Fruit fly (Drosophila melanogaster) whole organism, embryonic: ENCODE results near the gene CG32971.

ENCODE experiments used
- Awh ChIP-seq: fragments of 200-800 bp; sonication (Bioruptor generic); IDR thresholded peaks from 2 replicates; pipeline ENCODE4, ENCODE4 v1.3.6; 2022; ENCODE audit warnings: missing biosample characterization, missing genetic modification characterization
- BtbVII ChIP-seq: fragments of 200-800 bp; sonication (Bioruptor generic); optimal IDR thresholded peaks from 3 replicates; lab custom pipeline; 2017; ENCODE audit warnings: missing biosample characterization, mild to moderate bottlenecking, missing genetic modification characterization
- CG11504 ChIP-seq: fragments of 200-800 bp; sonication (Bioruptor generic); optimal IDR thresholded peaks from 3 replicates; lab custom pipeline; 2019; ENCODE audit warnings: missing biosample characterization, mild to moderate bottlenecking, missing genetic modification characterization, moderate library complexity
- CG12236 ChIP-seq: fragments of 200-800 bp; sonication (Bioruptor generic); optimal IDR thresholded peaks from 2 replicates; lab custom pipeline; 2016; ENCODE audit warnings: missing biosample characterization, missing genetic modification characterization
- CG13424 ChIP-seq: fragments of 200-800 bp; sonication (Bioruptor generic); optimal IDR thresholded peaks from 2 replicates; lab custom pipeline; 2019; ENCODE audit warnings: missing biosample characterization, mild to moderate bottlenecking, missing genetic modification characterization, moderate library complexity
- CG14860 ChIP-seq: fragments of 200-800 bp; sonication (Bioruptor generic); IDR thresholded peaks from 3 replicates; pipeline ENCODE4 v1.3.6; 2022; ENCODE audit warnings: missing biosample characterization, missing genetic modification characterization; ENCODE audit not compliant: partially characterized antibody
- CG16815 ChIP-seq: fragments of 200-800 bp; sonication (Bioruptor generic); optimal IDR thresholded peaks from 3 replicates; lab custom pipeline; 2017; ENCODE audit warnings: missing biosample characterization, mild to moderate bottlenecking, missing genetic modification characterization
- CG17385 ChIP-seq: fragments of 200-800 bp; sonication (Bioruptor generic); optimal IDR thresholded peaks from 3 replicates; lab custom pipeline; 2018; ENCODE audit warnings: missing biosample characterization, mild to moderate bottlenecking, missing genetic modification characterization
- CG18011 ChIP-seq: fragments of 200-800 bp; sonication (Bioruptor generic); optimal IDR thresholded peaks from 2 replicates; lab custom pipeline; 2017; ENCODE audit warnings: missing biosample characterization, missing genetic modification characterization, mild to moderate bottlenecking, moderate library complexity, missing genotype
- CG18476 ChIP-seq: fragments of 200-800 bp; sonication (Bioruptor generic); optimal IDR thresholded peaks from 2 replicates; lab custom pipeline; 2016; ENCODE audit warnings: missing biosample characterization, mild to moderate bottlenecking, missing genetic modification characterization
- CG3163 ChIP-seq: fragments of 200-800 bp; sonication (Bioruptor generic); optimal IDR thresholded peaks from 3 replicates; lab custom pipeline; 2016; ENCODE audit warnings: missing biosample characterization, missing genetic modification characterization
- CG3407 ChIP-seq: fragments of 200-800 bp; sonication (Bioruptor generic); optimal IDR thresholded peaks from 2 replicates; lab custom pipeline; 2018; ENCODE audit warnings: missing biosample characterization, mild to moderate bottlenecking, missing genetic modification characterization
- CG3726 ChIP-seq: fragments of 200-800 bp; sonication (Bioruptor generic); IDR thresholded peaks from 3 replicates; pipeline ENCODE4, ENCODE4 v1.3.6; 2022; ENCODE audit warnings: missing biosample characterization, missing genetic modification characterization
- CG42726 ChIP-seq: fragments of 200-800 bp; sonication (Bioruptor generic); IDR thresholded peaks from 2 replicates; pipeline ENCODE4 v1.3.6; 2022; ENCODE audit warnings: missing biosample characterization, missing genetic modification characterization; ENCODE audit not compliant: partially characterized antibody
- CG6654 ChIP-seq: fragments of 200-800 bp; sonication (Bioruptor generic); optimal IDR thresholded peaks from 2 replicates; lab custom pipeline; 2017; ENCODE audit warnings: missing biosample characterization, mild to moderate bottlenecking, missing genetic modification characterization
- CG7271 ChIP-seq: fragments of 200-800 bp; sonication (Bioruptor generic); optimal IDR thresholded peaks from 2 replicates; lab custom pipeline; 2018; ENCODE audit warnings: missing biosample characterization, mild to moderate bottlenecking, missing genetic modification characterization, moderate library complexity
- CG8089 ChIP-seq: fragments of 200-800 bp; sonication (Bioruptor generic); optimal IDR thresholded peaks from 3 replicates; lab custom pipeline; 2016; ENCODE audit warnings: missing biosample characterization, missing genetic modification characterization
- CG8281 ChIP-seq: fragments of 200-800 bp; sonication (Bioruptor generic); optimal IDR thresholded peaks from 2 replicates; lab custom pipeline; 2018; ENCODE audit warnings: missing biosample characterization, mild to moderate bottlenecking, missing genetic modification characterization, moderate library complexity
- CG8765 ChIP-seq: fragments of 200-800 bp; sonication (Bioruptor generic); IDR thresholded peaks from 2 replicates; pipeline ENCODE4 v1.3.6; 2022; ENCODE audit warnings: missing biosample characterization, missing genetic modification characterization
- CG9797 ChIP-seq: fragments of 200-800 bp; sonication (Bioruptor generic); optimal IDR thresholded peaks from 3 replicates; lab custom pipeline; 2018; ENCODE audit warnings: missing biosample characterization, mild to moderate bottlenecking, missing genetic modification characterization
- Dfd ChIP-seq, 2 experiments: fragments of >200 bp; optimal IDR thresholded peaks; 2 replicates each; lab custom pipeline; 2017; ENCODE audit warnings: missing biosample characterization in 2 of 2, missing genetic modification characterization in 2 of 2
- Dip2 ChIP-seq: fragments of 200-800 bp; sonication (Bioruptor generic); IDR thresholded peaks from 2 replicates; pipeline ENCODE4 v1.3.6; 2022; ENCODE audit warnings: missing biosample characterization, missing genetic modification characterization
- Dip3 ChIP-seq: fragments of 200-800 bp; sonication (Bioruptor generic); optimal IDR thresholded peaks from 3 replicates; lab custom pipeline; 2016; ENCODE audit warnings: missing biosample characterization, missing genetic modification characterization
- Drgx ChIP-seq: fragments of 200-800 bp; sonication (Bioruptor generic); IDR thresholded peaks from 2 replicates; pipeline ENCODE4 v1.3.6; 2022; ENCODE audit warnings: missing biosample characterization, missing genetic modification characterization
- Fer3 ChIP-seq: fragments of 200-800 bp; sonication (Bioruptor generic); optimal IDR thresholded peaks from 2 replicates; lab custom pipeline; 2018; ENCODE audit warnings: missing biosample characterization, mild to moderate bottlenecking, missing genetic modification characterization, moderate library complexity
- Hmx ChIP-seq: fragments of 200-800 bp; sonication (Bioruptor generic); optimal IDR thresholded peaks from 2 replicates; lab custom pipeline; 2016; ENCODE audit warnings: missing biosample characterization, missing genetic modification characterization
- Kr ChIP-seq: fragments of 200-800 bp; sonication (Bioruptor generic); optimal IDR thresholded peaks from 2 replicates; lab custom pipeline; 2017; ENCODE audit warnings: missing biosample characterization, mild to moderate bottlenecking, missing genetic modification characterization
- Lhr ChIP-seq: fragments of 200-800 bp; sonication (Bioruptor generic); optimal IDR thresholded peaks from 3 replicates; lab custom pipeline; 2017; ENCODE audit warnings: mild to moderate bottlenecking, missing biosample characterization, missing genetic modification reagents, missing genetic modification characterization
- MTF-1 ChIP-seq: fragments of 200-800 bp; sonication (Bioruptor generic); optimal IDR thresholded peaks from 2 replicates; lab custom pipeline; 2018; ENCODE audit warnings: missing biosample characterization, mild to moderate bottlenecking, missing genetic modification characterization, borderline replicate concordance
- NC2α ChIP-seq: fragments of 200-800 bp; sonication (Bioruptor generic); optimal IDR thresholded peaks from 2 replicates; lab custom pipeline; 2016; ENCODE audit warnings: missing biosample characterization, missing genetic modification characterization
- Usf ChIP-seq: fragments of 200-800 bp; sonication (Bioruptor generic); optimal IDR thresholded peaks from 2 replicates; lab custom pipeline; 2017; ENCODE audit warnings: missing genotype, missing biosample characterization, missing genetic modification characterization
- bigmax ChIP-seq: fragments of 200-800 bp; sonication (Bioruptor generic); optimal IDR thresholded peaks from 2 replicates; lab custom pipeline; 2018; ENCODE audit warnings: missing biosample characterization, mild to moderate bottlenecking, missing genetic modification characterization
- chinmo ChIP-seq: fragments of 200-800 bp; sonication (Bioruptor generic); IDR thresholded peaks from 4 replicates; pipeline ENCODE4 v1.3.6; 2022; ENCODE audit warnings: missing biosample characterization, missing genetic modification characterization; ENCODE audit not compliant: partially characterized antibody
- kah ChIP-seq: fragments of 200-800 bp; sonication (Bioruptor generic); optimal IDR thresholded peaks from 2 replicates; lab custom pipeline; 2018; ENCODE audit warnings: missing biosample characterization, mild to moderate bottlenecking, missing genetic modification characterization
- lbe ChIP-seq: fragments of 200-800 bp; sonication (Bioruptor generic); optimal IDR thresholded peaks from 2 replicates; lab custom pipeline; 2016; ENCODE audit warnings: missing biosample characterization, mild to moderate bottlenecking, missing genetic modification characterization
- lilli ChIP-seq: fragments of 200-800 bp; sonication (Bioruptor generic); optimal IDR thresholded peaks from 3 replicates; lab custom pipeline; 2016; ENCODE audit warnings: missing biosample characterization, missing genetic modification characterization
- nerfin-1 ChIP-seq: fragments of 200-800 bp; sonication (Bioruptor generic); optimal IDR thresholded peaks from 3 replicates; lab custom pipeline; 2019; ENCODE audit warnings: missing biosample characterization, mild to moderate bottlenecking, missing genetic modification characterization, moderate library complexity
- oc ChIP-seq: fragments of 200-800 bp; sonication (Bioruptor generic); optimal IDR thresholded peaks from 2 replicates; lab custom pipeline; 2018; ENCODE audit warnings: missing biosample characterization, mild to moderate bottlenecking, missing genetic modification characterization, moderate library complexity
- sd ChIP-seq: fragments of 200-800 bp; sonication (Bioruptor generic); optimal IDR thresholded peaks from 3 replicates; lab custom pipeline; 2018; ENCODE audit warnings: missing biosample characterization, mild to moderate bottlenecking, missing genetic modification characterization, moderate library complexity
- slbo ChIP-seq: fragments of 200-800 bp; sonication (Bioruptor generic); IDR thresholded peaks from 2 replicates; pipeline ENCODE4 v1.3.6; 2022; ENCODE audit warnings: missing biosample characterization, missing genetic modification characterization
- sr ChIP-seq: fragments of 200-800 bp; sonication (Bioruptor generic); IDR thresholded peaks from 3 replicates; pipeline ENCODE4 v1.3.6; 2022; ENCODE audit warnings: missing biosample characterization, missing genetic modification characterization
- stwl ChIP-seq: fragments of 200-800 bp; sonication (Bioruptor generic); optimal IDR thresholded peaks from 3 replicates; lab custom pipeline; 2018; ENCODE audit warnings: missing biosample characterization, mild to moderate bottlenecking, missing genetic modification characterization, moderate library complexity
- ttk ChIP-seq: fragments of 200-800 bp; sonication (Bioruptor generic); IDR thresholded peaks from 2 replicates; pipeline ENCODE4 v2.1.2; 2022; ENCODE audit warnings: missing biosample characterization, missing genetic modification characterization
- unpg ChIP-seq: fragments of 200-800 bp; sonication (Bioruptor generic); optimal IDR thresholded peaks from 3 replicates; lab custom pipeline; 2018; ENCODE audit warnings: missing biosample characterization, mild to moderate bottlenecking, missing genetic modification characterization, moderate library complexity
- wek ChIP-seq: fragments of 200-800 bp; sonication (Bioruptor generic); optimal IDR thresholded peaks from 3 replicates; lab custom pipeline; 2018; ENCODE audit warnings: missing biosample characterization, mild to moderate bottlenecking, missing genetic modification characterization, moderate library complexity

CG32971 gene

DNA sequence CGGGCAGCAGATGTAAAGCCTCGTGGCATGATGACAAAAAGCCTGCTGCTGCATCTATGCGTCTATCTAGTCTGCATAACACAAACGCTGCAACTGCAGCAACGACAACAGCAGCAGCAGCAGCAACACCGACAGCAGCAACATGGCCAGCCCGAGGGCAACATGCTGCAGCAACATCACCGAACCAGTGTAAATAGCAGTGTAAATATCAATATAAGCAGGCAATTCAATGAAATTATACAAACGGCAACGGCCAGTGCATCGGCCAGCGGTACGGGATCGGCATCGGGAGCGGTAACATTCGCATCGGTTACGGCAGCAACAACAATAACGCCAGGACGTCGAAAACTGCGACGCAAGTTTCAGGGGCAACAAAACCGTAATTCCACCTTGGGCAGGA lies 33.6 kb downstream of the CG32971 start (continued):
- TF ChIP-seq Dip2 (GFP tag; lab: Robert Waterston, UW) (no peak), CG8089 (GFP tag; lab: Kevin White, UChicago) (no peak), oc (tag; lab: Kevin White, UChicago) (no peak), CG3726 (no peak), lilli (GFP tag; lab: Kevin White, UChicago) (no peak), stwl (peak; percentile 8), Lhr (no peak), CG3407 (peak; percentile 3), CG9797 (GFP tag; lab: Kevin White, UChicago) (no peak), CG8765 (GFP tag; lab: Robert Waterston, UW) (no peak), MTF-1 (GFP tag; lab: Kevin White, UChicago) (peak; percentile 1), slbo (0 out of 2 replicates have a peak, but pooled peaks have one; percentile 19), NC2α (no peak), kah (GFP tag; lab: Kevin White, UChicago) (no peak), CG18011 (GFP tag; lab: Kevin White, UChicago) (peak; percentile 22), lbe (GFP tag; lab: Kevin White, UChicago) (no peak), sd (tag; lab: Kevin White, UChicago) (no peak), wek (GFP tag; lab: Kevin White, UChicago) (peak; percentile 1), CG14860 (no peak)

DNA sequence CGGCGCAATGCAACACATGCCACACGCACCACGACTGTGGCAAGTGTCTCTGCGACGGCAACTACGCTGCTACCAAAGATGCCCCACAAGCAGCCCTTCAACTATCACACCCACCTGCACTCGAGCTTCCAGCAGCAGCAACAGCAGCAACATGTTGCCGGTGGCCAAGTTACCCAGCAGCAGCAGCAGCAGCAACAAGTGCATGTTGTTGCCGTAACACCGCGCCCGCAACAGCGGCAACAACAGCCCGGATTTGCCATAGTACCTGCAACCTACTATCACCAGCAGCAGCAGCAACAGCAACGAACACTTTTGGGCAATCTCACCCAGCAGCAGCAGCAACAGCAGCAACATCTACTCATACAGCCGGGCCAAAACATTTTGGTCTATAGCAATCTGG lies 34.0 kb downstream of the CG32971 start:
- TF ChIP-seq Dfd (GFP tag; optimal IDR thresholded peaks at IDR 0.05; lab: Kevin White, UChicago) (peak in 1 of 2 experiments; percentile 36), CG11504 (tag; lab: Kevin White, UChicago) (peak; percentile 72), Fer3 (tag; lab: Kevin White, UChicago) (no peak), unpg (no peak), CG3163 (GFP tag; lab: Kevin White, UChicago) (no peak), CG13424 (tag; lab: Kevin White, UChicago) (no peak)

DNA sequence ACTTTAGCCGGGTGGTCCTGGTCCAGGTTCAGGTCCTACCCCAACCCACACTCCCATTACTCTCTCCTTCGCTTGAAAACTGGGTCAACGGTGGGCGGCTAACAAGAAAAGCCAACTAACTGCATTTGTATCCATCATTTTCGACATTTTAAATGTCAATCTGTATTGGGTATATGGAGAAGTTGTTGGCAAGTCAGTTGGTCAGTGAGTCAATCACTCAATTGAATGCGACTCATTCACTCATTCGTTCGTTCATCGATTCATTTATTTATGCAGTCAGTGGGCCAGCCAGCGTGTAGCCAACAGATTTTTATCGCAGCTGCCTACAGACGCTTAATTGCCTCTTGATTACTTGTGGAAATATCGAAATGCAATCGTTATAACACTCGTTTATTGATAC lies 42.1 kb downstream of the CG32971 start:
- TF ChIP-seq Fer3 (tag; lab: Kevin White, UChicago) (no peak), Awh (GFP tag; lab: Robert Waterston, UW) (peak; percentile 41; the same call in 1 of the 2 replicates), CG8281 (peak; percentile 96)

DNA sequence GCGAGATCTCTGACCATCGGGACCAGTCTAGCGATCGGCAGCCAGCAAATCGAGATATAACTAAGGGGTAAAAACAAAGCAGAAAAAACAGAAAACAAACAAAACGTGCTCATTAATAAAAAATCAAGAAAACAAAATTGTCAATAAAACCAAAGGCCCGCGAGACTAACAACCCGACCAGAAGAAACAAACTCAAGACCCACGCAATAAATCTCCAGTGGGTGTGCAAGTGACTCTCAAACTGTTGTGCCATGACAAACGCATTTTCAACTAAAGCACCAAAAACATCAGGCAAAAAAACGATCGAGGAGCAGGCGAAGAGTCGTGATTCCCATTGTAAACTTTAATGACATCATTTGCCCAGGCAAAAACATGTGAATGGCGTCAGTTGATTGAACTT lies 43.4 kb downstream of the CG32971 start:
- no peak for TF ChIP-seq Dip3 (GFP tag; lab: Kevin White, UChicago)
- 0 out of 4 replicates have a peak, but pooled peaks have one; percentile 56 for TF ChIP-seq chinmo (GFP tag; lab: Robert Waterston, UW)
- TF ChIP-seq CG6654 (GFP tag; lab: Kevin White, UChicago), result peak; percentile 90
- peak; percentile 93 for TF ChIP-seq sr (GFP tag; lab: Robert Waterston, UW)

DNA sequence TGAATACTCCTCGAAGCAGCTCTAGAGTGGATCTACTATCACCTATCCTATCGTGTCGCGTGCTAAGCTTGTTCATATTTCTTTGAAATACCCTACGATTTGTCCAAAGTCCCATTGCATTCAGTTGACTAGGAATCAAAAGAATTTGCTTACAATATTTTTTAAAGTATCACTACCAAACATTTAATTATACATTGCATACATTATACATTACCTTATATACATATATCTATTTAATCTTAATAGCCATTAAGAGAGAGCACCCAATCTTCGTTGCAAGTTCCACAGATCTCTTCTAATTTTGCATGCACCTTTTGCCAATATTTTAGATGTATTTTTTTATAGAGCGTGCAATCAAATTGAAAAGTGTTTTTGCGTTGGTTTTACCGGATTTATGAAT lies 44.0 kb downstream of the CG32971 start:
- TF ChIP-seq CG16815 (GFP tag; lab: Kevin White, UChicago) (no peak), Kr (GFP tag; lab: Kevin White, UChicago) (no peak), Usf (GFP tag; lab: Kevin White, UChicago) (no peak), BtbVII (GFP tag; lab: Kevin White, UChicago) (no peak), Drgx (GFP tag; lab: Robert Waterston, UW) (peak; percentile 49), bigmax (GFP tag; lab: Kevin White, UChicago) (no peak), CG9797 (GFP tag; lab: Kevin White, UChicago) (no peak), CG18476 (GFP tag; lab: Kevin White, UChicago) (no peak), CG12236 (no peak), Hmx (no peak), CG7271 (tag; lab: Kevin White, UChicago) (no peak), CG11504 (tag; lab: Kevin White, UChicago) (peak; percentile 12), CG42726 (GFP tag; lab: Robert Waterston, UW) (no peak), ttk (GFP tag; lab: Robert Waterston, UW) (no peak), nerfin-1 (tag; lab: Kevin White, UChicago) (no peak), CG17385 (no peak)
